Worm (Caenorhabditis elegans) whole organism, L4/young adult: ENCODE measurements around the gene nra-3.
A peak's percentile ranks its signal among the peaks of the same experiment; 100 is the strongest.

Source experiments
- W03F9.2 ChIP-seq: fragments of 150-350 bp; optimal IDR thresholded peaks from 2 replicates; lab custom pipeline; 2014; ENCODE audit warnings: missing biosample characterization, missing genetic modification characterization
- dao-5 ChIP-seq: sonication (generic microtip); optimal IDR thresholded peaks from 2 replicates; lab custom pipeline; 2016; ENCODE audit warnings: missing genotype, missing genetic modification characterization, moderate library complexity, missing compliant biosample characterization
- him-1 ChIP-seq: sonication (generic microtip); optimal IDR thresholded peaks from 2 replicates; lab custom pipeline; 2016; ENCODE audit warnings: missing genotype, missing genetic modification reagents, missing genetic modification characterization, missing compliant biosample characterization

nra-3 gene

ce11 chrX:9931362-9931761, at the start of gene nra-3:
TSS of gene nra-3 (minus strand) at chrX:9931462.
- TF ChIP-seq W03F9.2 (tag; lab: Kevin White, UChicago) (no peak), him-1 (no peak), dao-5 (tag; lab: Kevin White, UChicago) (no peak)

- TF ChIP-seq him-1 (no peak), W03F9.2 (tag; lab: Kevin White, UChicago) (no peak), dao-5 (tag; lab: Kevin White, UChicago) (no peak)
These were observed 44.9 kb upstream of the nra-3 start, which contains the start of gene mgl-1 for ce11 chrX:9976206-9976605. TSS of gene mgl-1 (minus strand) at chrX:9976306.

- no peak for TF ChIP-seq W03F9.2 (tag; lab: Kevin White, UChicago)
- TF ChIP-seq dao-5 (tag; lab: Kevin White, UChicago), result no peak
- TF ChIP-seq him-1, result no peak
These were observed 34.0 kb upstream of the nra-3 start, which contains the start of gene pssy-1 for ce11 chrX:9965275-9965674. TSS of gene pssy-1 (plus strand) at chrX:9965592.

ce11 chrX:9962535-9962934, 31.3 kb upstream of the nra-3 start:
- TF ChIP-seq him-1 (no peak), dao-5 (tag; lab: Kevin White, UChicago) (no peak), W03F9.2 (tag; lab: Kevin White, UChicago) (no peak)

ce11 chrX:9958561-9958960, 27.3 kb upstream of the nra-3 start, which contains the start of gene ZC506.1:
TSS of gene ZC506.1 (plus strand) at chrX:9958960.
- peak; percentile 90 for TF ChIP-seq him-1
- peak; percentile 31 for TF ChIP-seq dao-5 (tag; lab: Kevin White, UChicago)
- peak; percentile 91 for TF ChIP-seq W03F9.2 (tag; lab: Kevin White, UChicago)

- TF ChIP-seq dao-5 (tag; lab: Kevin White, UChicago) (no peak), him-1 (no peak), W03F9.2 (tag; lab: Kevin White, UChicago) (no peak)
These were observed 26.2 kb upstream of the nra-3 start for ce11 chrX:9957449-9957848.

ce11 chrX:9956052-9956451, 24.8 kb upstream of the nra-3 start:
- TF ChIP-seq him-1 (no peak), W03F9.2 (tag; lab: Kevin White, UChicago) (no peak), dao-5 (tag; lab: Kevin White, UChicago) (no peak)

ce11 chrX:9954483-9955041, 23.3 kb upstream of the nra-3 start, which contains the start of gene cysl-1:
TSS of gene cysl-1 (minus strand) at chrX:9954533.
- TF ChIP-seq him-1 (no peak), dao-5 (tag; lab: Kevin White, UChicago) (no peak), W03F9.2 (tag; lab: Kevin White, UChicago) (no peak)

ce11 chrX:9948963-9949362, 17.7 kb upstream of the nra-3 start, which contains the start of gene nas-37:
TSS of gene nas-37 (minus strand) at chrX:9949063.
- no peak for TF ChIP-seq dao-5 (tag; lab: Kevin White, UChicago)
- no peak for TF ChIP-seq him-1
- no peak for TF ChIP-seq W03F9.2 (tag; lab: Kevin White, UChicago)

- no peak for TF ChIP-seq him-1
- no peak for TF ChIP-seq dao-5 (tag; lab: Kevin White, UChicago)
- no peak for TF ChIP-seq W03F9.2 (tag; lab: Kevin White, UChicago)
These were observed 17.3 kb upstream of the nra-3 start for ce11 chrX:9948528-9948927.

ce11 chrX:9941379-9941778, 10.1 kb upstream of the nra-3 start:
- TF ChIP-seq W03F9.2 (tag; lab: Kevin White, UChicago) (no peak), him-1 (no peak), dao-5 (tag; lab: Kevin White, UChicago) (no peak)

ce11 chrX:9940524-9940923, 9.3 kb upstream of the nra-3 start:
- TF ChIP-seq him-1, result no peak
- no peak for TF ChIP-seq dao-5 (tag; lab: Kevin White, UChicago)
- TF ChIP-seq W03F9.2 (tag; lab: Kevin White, UChicago), result no peak

- TF ChIP-seq him-1 (no peak), W03F9.2 (tag; lab: Kevin White, UChicago) (no peak), dao-5 (tag; lab: Kevin White, UChicago) (no peak)
These were observed 7.3 kb upstream of the nra-3 start, which contains the start of the genes C17G1.5 and C17G1.14 for ce11 chrX:9938537-9938936. TSS of gene C17G1.5 (plus strand) at chrX:9938802. TSS of gene C17G1.14 (plus strand) at chrX:9938813.

ce11 chrX:9938091-9938490, 6.8 kb upstream of the nra-3 start:
- TF ChIP-seq dao-5 (tag; lab: Kevin White, UChicago) (no peak), W03F9.2 (tag; lab: Kevin White, UChicago) (no peak), him-1 (no peak)

- TF ChIP-seq dao-5 (tag; lab: Kevin White, UChicago) (no peak), W03F9.2 (tag; lab: Kevin White, UChicago) (no peak), him-1 (no peak)
These were observed 2.7 kb upstream of the nra-3 start for ce11 chrX:9934009-9934323.
